Worm (Caenorhabditis elegans): Measurements from ENCODE around the gene lhfp-4.

lhfp-4 gene

ce11 chrIV:17281060-17282021 is 6.0 kb downstream of the lhfp-4 start:
- TF ChIP-seq T23F11.4 (GFP tag; optimal IDR thresholded peaks at IDR 0.05) (no peak), dmd-4 (tag; optimal IDR thresholded peaks at IDR 0.05; ENCODE audit: borderline replicate concordance) (no peak), ttx-3 (tag; optimal IDR thresholded peaks at IDR 0.05) (no peak), zip-5 (tag; optimal IDR thresholded peaks at IDR 0.05) (no peak), nhr-11 (tag; optimal IDR thresholded peaks at IDR 0.05) (no peak), ceh-18 (tag; optimal IDR thresholded peaks at IDR 0.05) (no peak), C08G9.2 (tag; optimal IDR thresholded peaks at IDR 0.05) (no peak), unc-55 (GFP tag; optimal IDR thresholded peaks at IDR 0.05) (no peak), rnt-1 (tag; optimal IDR thresholded peaks at IDR 0.05) (no peak), ceh-22 (tag; optimal IDR thresholded peaks at IDR 0.05) (no peak), unc-86 (tag; optimal IDR thresholded peaks at IDR 0.05) (no peak), ceh-30 (tag; optimal IDR thresholded peaks at IDR 0.05) (no peak), hlh-8 (tag; optimal IDR thresholded peaks at IDR 0.05) (no peak), nhr-232 (tag; optimal IDR thresholded peaks at IDR 0.05) (no peak), sdc-2 (tag; optimal IDR thresholded peaks at IDR 0.05) (no peak), ceh-31 (tag; optimal IDR thresholded peaks at IDR 0.05) (no peak)

ce11 chrIV:17284099-17284498 is 8.7 kb downstream of the lhfp-4 start, which contains the start of gene nra-1:
TSS of gene nra-1 (minus strand) at chrIV:17284199.
- TF ChIP-seq ceh-6 (GFP tag; optimal IDR thresholded peaks at IDR 0.05) (no peak), F13H6.1 (tag; optimal IDR thresholded peaks at IDR 0.05) (no peak), unc-42 (tag; optimal IDR thresholded peaks at IDR 0.05) (no peak), elt-2 (tag; optimal IDR thresholded peaks at IDR 0.05) (no peak), pha-4 (tag; optimal IDR thresholded peaks at IDR 0.05) (no peak), lim-6 (tag; optimal IDR thresholded peaks at IDR 0.05) (no peak), sox-2 (GFP tag; IDR thresholded peaks at IDR 0.05) (no peak), unc-3 (GFP tag; conservative IDR thresholded peaks at IDR 0.05) (no peak), unc-3 (tag; optimal IDR thresholded peaks at IDR 0.05) (no peak)

- peak; percentile 17 for TF ChIP-seq unc-42 (tag; optimal IDR thresholded peaks at IDR 0.05)
- no peak for TF ChIP-seq fkh-10 (GFP tag; optimal IDR thresholded peaks at IDR 0.05)
- no peak for TF ChIP-seq ceh-22 (tag; optimal IDR thresholded peaks at IDR 0.05)
- TF ChIP-seq hlh-8 (tag; optimal IDR thresholded peaks at IDR 0.05) = no peak
These were observed 9.9 kb downstream of the lhfp-4 start for ce11 chrIV:17285263-17285662.

- TF ChIP-seq madf-2 (tag; optimal IDR thresholded peaks at IDR 0.05) = no peak
- TF ChIP-seq ceh-14 (tag; optimal IDR thresholded peaks at IDR 0.05) = no peak
- TF ChIP-seq elt-4 (tag; optimal IDR thresholded peaks at IDR 0.05) = no peak
- TF ChIP-seq hlh-30 (tag; optimal IDR thresholded peaks at IDR 0.05; ENCODE audit: insufficient read depth) = no peak
- no peak for TF ChIP-seq pros-1 (tag; optimal IDR thresholded peaks at IDR 0.05)
- no peak for TF ChIP-seq eyg-1 (tag; optimal IDR thresholded peaks at IDR 0.05)
- TF ChIP-seq pat-9 (tag; optimal IDR thresholded peaks at IDR 0.05) = no peak
- no peak for TF ChIP-seq hlh-8 (tag; optimal IDR thresholded peaks at IDR 0.05)
- TF ChIP-seq C38D4.7 (GFP tag; optimal IDR thresholded peaks at IDR 0.05) = no peak
- TF ChIP-seq dve-1 (tag; optimal IDR thresholded peaks at IDR 0.05) = no peak
- no peak for TF ChIP-seq npax-4 (tag; optimal IDR thresholded peaks at IDR 0.05)
- TF ChIP-seq pha-2 (tag; optimal IDR thresholded peaks at IDR 0.05) = no peak
These were observed 12.7 kb downstream of the lhfp-4 start, which contains the start of gene zipt-7.1 for ce11 chrIV:17287908-17288675. TSS of gene zipt-7.1 (minus strand) at chrIV:17288139.

All from whole organism, late embryonic.